Fruit fly (Drosophila melanogaster) whole organism: ENCODE measurements around the gene CG32221.

ENCODE experiments used
- psq ChIP-seq: fragments of >200 bp; optimal IDR thresholded peaks from 2 replicates; lab custom pipeline; 2017
- usp ChIP-seq: fragments of >200 bp; optimal IDR thresholded peaks from 2 replicates; lab custom pipeline; 2017; ENCODE audit warnings: missing biosample characterization, missing genetic modification characterization, mixed read lengths

DNA sequence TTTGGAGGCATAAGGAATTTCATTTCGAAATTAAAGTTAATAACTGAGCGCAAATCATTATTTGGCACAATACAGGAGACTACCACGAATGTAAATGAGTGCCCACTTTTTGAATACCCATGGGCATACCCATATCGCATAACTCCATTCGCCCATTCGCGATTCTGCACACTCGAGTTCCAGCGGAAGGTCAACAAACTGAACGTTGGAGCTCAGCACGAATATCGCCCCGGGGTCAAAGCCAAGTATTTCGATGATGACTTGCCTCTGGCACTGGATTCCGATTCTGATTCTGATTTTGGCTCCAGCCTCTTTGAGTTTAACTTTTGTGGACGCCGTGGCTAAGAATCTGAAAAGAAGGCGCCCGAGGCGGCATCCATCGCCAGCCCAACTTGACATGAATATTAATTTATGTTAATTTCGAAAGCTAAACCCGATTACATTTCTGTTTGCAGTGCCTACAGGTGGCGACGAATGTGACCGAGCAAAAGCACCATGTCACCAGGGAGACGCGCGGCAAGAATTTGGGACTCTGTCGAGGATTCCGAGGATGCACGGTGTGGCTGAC is 23.5 kb downstream of the CG32221 start:
- TF ChIP-seq psq (lab: Kevin White, UChicago) (no peak), usp (GFP tag; lab: Kevin White, UChicago) (no peak)
